Fruit fly (Drosophila melanogaster) whole organism, embryonic: ENCODE data around the gene Cad88C.

ENCODE experiments used
- CG1024 ChIP-seq: fragments of 200-800 bp; sonication (Bioruptor generic); IDR thresholded peaks from 2 replicates; pipeline ENCODE4 v1.3.6; 2022; ENCODE audit warnings: missing biosample characterization, missing genetic modification characterization
- CG10565 ChIP-seq: fragments of 200-800 bp; sonication (Bioruptor generic); optimal IDR thresholded peaks from 3 replicates; lab custom pipeline; 2016; ENCODE audit warnings: missing biosample characterization, mild to moderate bottlenecking, missing genetic modification characterization
- CG10959 ChIP-seq: fragments of 200-800 bp; sonication (Bioruptor generic); IDR thresholded peaks from 2 replicates; pipeline ENCODE4 v1.3.6; 2022; ENCODE audit warnings: missing biosample characterization, missing genetic modification characterization
- CG11247 ChIP-seq: fragments of 200-800 bp; sonication (Bioruptor generic); IDR thresholded peaks from 2 replicates; pipeline ENCODE4 v1.3.6; 2022; ENCODE audit warnings: missing biosample characterization, missing genetic modification characterization
- CG11695 ChIP-seq: fragments of 200-800 bp; sonication (Bioruptor generic); IDR thresholded peaks from 3 replicates; pipeline ENCODE4 v1.3.6; 2022; ENCODE audit warnings: missing biosample characterization, missing genetic modification characterization
- CG1233 ChIP-seq: fragments of 200-800 bp; sonication (Bioruptor generic); optimal IDR thresholded peaks from 4 replicates; lab custom pipeline; 2018; ENCODE audit warnings: missing biosample characterization, mild to moderate bottlenecking, missing genetic modification characterization
- CG12659 ChIP-seq: fragments of 200-800 bp; sonication (Bioruptor generic); optimal IDR thresholded peaks from 3 replicates; lab custom pipeline; 2017; ENCODE audit warnings: mild to moderate bottlenecking, missing biosample characterization, missing genetic modification reagents, missing genetic modification characterization
- CG13775 ChIP-seq: fragments of 200-800 bp; sonication (Bioruptor generic); optimal IDR thresholded peaks from 3 replicates; lab custom pipeline; 2017; ENCODE audit warnings: missing biosample characterization, mild to moderate bottlenecking, missing genetic modification characterization
- CG13894 ChIP-seq: fragments of 200-800 bp; sonication (Bioruptor generic); optimal IDR thresholded peaks from 3 replicates; lab custom pipeline; 2018; ENCODE audit warnings: missing biosample characterization, mild to moderate bottlenecking, missing genetic modification characterization, moderate library complexity
- CG15269 ChIP-seq: fragments of 200-800 bp; sonication (Bioruptor generic); optimal IDR thresholded peaks from 2 replicates; lab custom pipeline; 2018; ENCODE audit warnings: missing biosample characterization, mild to moderate bottlenecking, missing genetic modification characterization, moderate library complexity
- CG17328 ChIP-seq: fragments of 200-800 bp; sonication (Bioruptor generic); IDR thresholded peaks from 2 replicates; pipeline ENCODE4 v1.3.6; 2022; ENCODE audit warnings: missing biosample characterization, missing genetic modification characterization
- CG17359 ChIP-seq: fragments of 200-800 bp; sonication (Bioruptor generic); optimal IDR thresholded peaks from 3 replicates; lab custom pipeline; 2018; ENCODE audit warnings: missing biosample characterization, mild to moderate bottlenecking, missing genetic modification characterization, moderate library complexity
- CG17385 ChIP-seq: fragments of 200-800 bp; sonication (Bioruptor generic); optimal IDR thresholded peaks from 3 replicates; lab custom pipeline; 2018; ENCODE audit warnings: missing biosample characterization, mild to moderate bottlenecking, missing genetic modification characterization
- CG17912 ChIP-seq: fragments of 200-800 bp; sonication (Bioruptor generic); optimal IDR thresholded peaks from 2 replicates; lab custom pipeline; 2018; ENCODE audit warnings: missing biosample characterization, mild to moderate bottlenecking, missing genetic modification characterization
- CG18262 ChIP-seq: fragments of 200-800 bp; optimal IDR thresholded peaks from 3 replicates; lab custom pipeline; 2019; ENCODE audit warnings: missing biosample characterization, mild to moderate bottlenecking, missing genetic modification characterization, moderate library complexity
- CG18599 ChIP-seq: fragments of 200-800 bp; sonication (Bioruptor generic); optimal IDR thresholded peaks from 3 replicates; lab custom pipeline; 2017; ENCODE audit warnings: missing biosample characterization, missing genetic modification characterization, mild to moderate bottlenecking, moderate library complexity, missing genetic modification reagents
- CG2199 ChIP-seq: fragments of 200-800 bp; sonication (Bioruptor generic); IDR thresholded peaks from 3 replicates; pipeline ENCODE4 v1.3.6; 2022; ENCODE audit warnings: missing biosample characterization, missing genetic modification characterization
- CG2712 ChIP-seq: fragments of 200-800 bp; optimal IDR thresholded peaks from 3 replicates; lab custom pipeline; 2019; ENCODE audit warnings: missing biosample characterization, mild to moderate bottlenecking, missing genetic modification characterization, moderate library complexity
- CG3407 ChIP-seq: fragments of 200-800 bp; sonication (Bioruptor generic); optimal IDR thresholded peaks from 2 replicates; lab custom pipeline; 2018; ENCODE audit warnings: missing biosample characterization, mild to moderate bottlenecking, missing genetic modification characterization
- CG3726 ChIP-seq: fragments of 200-800 bp; sonication (Bioruptor generic); IDR thresholded peaks from 3 replicates; pipeline ENCODE4, ENCODE4 v1.3.6; 2022; ENCODE audit warnings: missing biosample characterization, missing genetic modification characterization
- CG4360 ChIP-seq: fragments of 200-800 bp; sonication (Bioruptor generic); IDR thresholded peaks from 2 replicates; pipeline ENCODE4 v1.3.6; 2022; ENCODE audit warnings: missing biosample characterization, missing genetic modification characterization
- CG4404 ChIP-seq: fragments of 200-800 bp; sonication (Bioruptor generic); IDR thresholded peaks from 2 replicates; pipeline ENCODE4 v1.3.6; 2022; ENCODE audit warnings: missing biosample characterization, missing genetic modification characterization
- CG4617 ChIP-seq: fragments of 200-800 bp; sonication (Bioruptor generic); optimal IDR thresholded peaks from 3 replicates; lab custom pipeline; 2016; ENCODE audit warnings: missing biosample characterization, missing genetic modification characterization, borderline replicate concordance
- CG5180 ChIP-seq: fragments of 200-800 bp; sonication (Bioruptor generic); optimal IDR thresholded peaks from 3 replicates; lab custom pipeline; 2017; ENCODE audit warnings: missing biosample characterization, missing genetic modification characterization, mild to moderate bottlenecking, moderate library complexity, missing genetic modification reagents
- CG6689 ChIP-seq: fragments of 200-800 bp; sonication (Bioruptor generic); IDR thresholded peaks from 2 replicates; pipeline ENCODE4 v1.3.6; 2022; ENCODE audit warnings: missing biosample characterization, missing genetic modification characterization
- CG7839 ChIP-seq: fragments of 200-800 bp; sonication (Bioruptor generic); optimal IDR thresholded peaks from 3 replicates; lab custom pipeline; 2018; ENCODE audit warnings: missing biosample characterization, mild to moderate bottlenecking, missing genetic modification characterization, moderate library complexity
- CG8281 ChIP-seq: fragments of 200-800 bp; sonication (Bioruptor generic); optimal IDR thresholded peaks from 2 replicates; lab custom pipeline; 2018; ENCODE audit warnings: missing biosample characterization, mild to moderate bottlenecking, missing genetic modification characterization, moderate library complexity
- CG8388 ChIP-seq: fragments of 200-800 bp; sonication (Bioruptor generic); optimal IDR thresholded peaks from 2 replicates; lab custom pipeline; 2019; ENCODE audit warnings: missing biosample characterization, mild to moderate bottlenecking, missing genetic modification characterization, moderate library complexity
- D19A ChIP-seq: fragments of 200-800 bp; optimal IDR thresholded peaks from 3 replicates; lab custom pipeline; 2019; ENCODE audit warnings: missing biosample characterization, mild to moderate bottlenecking, missing genetic modification characterization, moderate library complexity
- Eip74EF ChIP-seq, 2 experiments: fragments of 200-800 bp in 1 of 2; fragments of >200 bp in 1 of 2; sonication (Bioruptor generic) in 1 of 2; optimal IDR thresholded peaks; 2 replicates each; lab custom pipeline; 2017 to 2019; ENCODE audit warnings: missing biosample characterization in 2 of 2, missing genetic modification characterization in 2 of 2, mild to moderate bottlenecking in 1 of 2, moderate library complexity in 1 of 2
- Ets97D ChIP-seq: fragments of 200-800 bp; sonication (Bioruptor generic); optimal IDR thresholded peaks from 3 replicates; lab custom pipeline; 2016; ENCODE audit warnings: missing biosample characterization, missing genetic modification characterization
- Fer1 ChIP-seq: fragments of 200-800 bp; sonication (Bioruptor generic); optimal IDR thresholded peaks from 2 replicates; lab custom pipeline; 2017; ENCODE audit warnings: missing biosample characterization, mild to moderate bottlenecking, missing genetic modification characterization
- GATAe ChIP-seq: fragments of 200-800 bp; sonication (Bioruptor generic); conservative IDR thresholded peaks from 2 replicates; pipeline ENCODE4 v1.3.6; 2022; ENCODE audit warnings: missing biosample characterization, missing genetic modification characterization
- Gug ChIP-seq: fragments of 200-800 bp; sonication (Bioruptor generic); IDR thresholded peaks from 4 replicates; pipeline ENCODE4 v1.3.6; 2022; ENCODE audit warnings: missing biosample characterization, missing genetic modification characterization
- Hr78 ChIP-seq, 2 experiments: fragments of 200-800 bp in 1 of 2; fragments of >200 bp in 1 of 2; sonication (Bioruptor generic) in 1 of 2; optimal IDR thresholded peaks; 2 replicates each; lab custom pipeline; 2017 to 2019; ENCODE audit warnings: missing biosample characterization in 2 of 2, missing genetic modification characterization in 2 of 2, mild to moderate bottlenecking in 1 of 2, moderate library complexity in 1 of 2
- Nf-YB ChIP-seq: fragments of 200-800 bp; sonication (Bioruptor generic); optimal IDR thresholded peaks from 3 replicates; lab custom pipeline; 2019; ENCODE audit warnings: missing biosample characterization, mild to moderate bottlenecking, missing genetic modification characterization, moderate library complexity
- Spps ChIP-seq: fragments of 200-800 bp; sonication (Bioruptor generic); optimal IDR thresholded peaks from 2 replicates; lab custom pipeline; 2018; ENCODE audit warnings: missing biosample characterization, mild to moderate bottlenecking, missing genetic modification characterization
- bcd ChIP-seq: fragments of 200-800 bp; sonication (Bioruptor generic); optimal IDR thresholded peaks from 2 replicates; lab custom pipeline; 2017; ENCODE audit warnings: missing biosample characterization, mild to moderate bottlenecking, missing genetic modification characterization
- cg ChIP-seq: fragments of 200-800 bp; sonication (Bioruptor generic); optimal IDR thresholded peaks from 3 replicates; lab custom pipeline; 2019; ENCODE audit warnings: missing biosample characterization, mild to moderate bottlenecking, missing genetic modification characterization, moderate library complexity
- croc ChIP-seq: fragments of 200-800 bp; sonication (Bioruptor generic); conservative IDR thresholded peaks from 3 replicates; pipeline ENCODE4 v1.3.6; 2022; ENCODE audit warnings: missing biosample characterization, missing genetic modification characterization
- dati ChIP-seq: fragments of 200-800 bp; sonication (Bioruptor generic); IDR thresholded peaks from 2 replicates; pipeline ENCODE4 v1.3.6; 2022; ENCODE audit warnings: missing biosample characterization, missing genetic modification characterization
- fu2 ChIP-seq: fragments of 200-800 bp; sonication (Bioruptor generic); optimal IDR thresholded peaks from 2 replicates; lab custom pipeline; 2016; ENCODE audit warnings: missing biosample characterization, missing genetic modification characterization
- ken ChIP-seq: fragments of 200-800 bp; sonication (Bioruptor generic); IDR thresholded peaks from 3 replicates; pipeline ENCODE4 v1.3.6; 2022; ENCODE audit warnings: missing biosample characterization, missing genetic modification characterization
- kni ChIP-seq: fragments of 200-800 bp; sonication (Bioruptor generic); optimal IDR thresholded peaks from 3 replicates; lab custom pipeline; 2017; ENCODE audit warnings: mild to moderate bottlenecking, missing biosample characterization, missing genetic modification reagents, missing genetic modification characterization
- nmo ChIP-seq: fragments of 200-800 bp; sonication (Bioruptor generic); optimal IDR thresholded peaks from 2 replicates; lab custom pipeline; 2018; ENCODE audit warnings: missing biosample characterization, mild to moderate bottlenecking, missing genetic modification characterization, moderate library complexity
- p53 ChIP-seq: fragments of 200-800 bp; sonication (Bioruptor generic); optimal IDR thresholded peaks from 2 replicates; lab custom pipeline; 2016; ENCODE audit warnings: missing biosample characterization, missing genetic modification characterization
- sug ChIP-seq: fragments of 200-800 bp; optimal IDR thresholded peaks from 2 replicates; lab custom pipeline; 2019; ENCODE audit warnings: missing biosample characterization, mild to moderate bottlenecking, missing genetic modification characterization, moderate library complexity
- twi ChIP-seq: fragments of 200-800 bp; optimal IDR thresholded peaks from 2 replicates; lab custom pipeline; 2019; ENCODE audit warnings: missing biosample characterization, mild to moderate bottlenecking, missing genetic modification characterization, moderate library complexity
- zf30C ChIP-seq: fragments of 200-800 bp; sonication (Bioruptor generic); optimal IDR thresholded peaks from 3 replicates; lab custom pipeline; 2018; ENCODE audit warnings: missing biosample characterization, mild to moderate bottlenecking, missing genetic modification characterization

Cad88C gene

dm6 chr3R:14597935-14598424 lies 32.3 kb upstream of the Cad88C start (continued):
- TF ChIP-seq kni (GFP tag; lab: Kevin White, UChicago) (no peak), dati (0 out of 2 replicates have a peak, but pooled peaks have one; percentile 24), CG8388 (GFP tag; lab: Kevin White, UChicago) (peak; percentile 37), zf30C (GFP tag; lab: Kevin White, UChicago) (peak; percentile 68), GATAe (no peak), Spps (tag; lab: Kevin White, UChicago) (peak; percentile 0), CG13775 (no peak), CG3726 (GFP tag; lab: Robert Waterston, UW) (no peak), CG17328 (GFP tag; lab: Robert Waterston, UW) (peak; percentile 24; the same call in 1 of the 2 replicates), p53 (GFP tag; lab: Kevin White, UChicago) (no peak), CG13894 (no peak), CG10565 (GFP tag; lab: Kevin White, UChicago) (no peak), nmo (GFP tag; lab: Kevin White, UChicago) (peak; percentile 41), croc (GFP tag; lab: Robert Waterston, UW) (0 out of 3 replicates have a peak, but pooled peaks have one; percentile 24), CG10959 (GFP tag; lab: Robert Waterston, UW) (no peak), CG8281 (tag; lab: Kevin White, UChicago) (no peak), CG1233 (GFP tag; lab: Kevin White, UChicago) (peak; percentile 1), CG4404 (GFP tag; lab: Robert Waterston, UW) (no peak), CG4360 (peak; percentile 85), cg (peak; percentile 33), Eip74EF (GFP tag; optimal IDR thresholded peaks at IDR 0.05; lab: Kevin White, UChicago) (peak in 1 of 2 experiments; percentile 17), Ets97D (GFP tag; lab: Kevin White, UChicago) (peak; percentile 32), CG5180 (GFP tag; lab: Kevin White, UChicago) (no peak), fu2 (GFP tag; lab: Kevin White, UChicago) (no peak), D19A (tag; lab: Kevin White, UChicago) (peak; percentile 45), ken (GFP tag; lab: Robert Waterston, UW) (no peak), CG11247 (GFP tag; lab: Robert Waterston, UW) (no peak), bcd (GFP tag; lab: Kevin White, UChicago) (peak; percentile 16), Gug (no peak), twi (tag; lab: Kevin White, UChicago) (peak; percentile 70), CG18262 (tag; lab: Kevin White, UChicago) (peak; percentile 73), CG11695 (GFP tag; lab: Robert Waterston, UW) (no peak), CG18599 (GFP tag; lab: Kevin White, UChicago) (peak; percentile 12), CG15269 (peak; percentile 22), CG17359 (tag; lab: Kevin White, UChicago) (peak; percentile 11), CG17385 (GFP tag; lab: Kevin White, UChicago) (peak; percentile 32), CG4617 (GFP tag; lab: Kevin White, UChicago) (no peak), sug (tag; lab: Kevin White, UChicago) (no peak), CG3407 (GFP tag; lab: Kevin White, UChicago) (peak; percentile 8), CG7839 (tag; lab: Kevin White, UChicago) (peak; percentile 49), CG2712 (peak; percentile 64), Nf-YB (GFP tag; lab: Kevin White, UChicago) (no peak), CG2199 (GFP tag; lab: Robert Waterston, UW) (peak; percentile 57; the same call in 1 of the 3 replicates), CG17912 (GFP tag; lab: Kevin White, UChicago) (no peak), CG12659 (GFP tag; lab: Kevin White, UChicago) (peak; percentile 5), Hr78 (GFP tag; optimal IDR thresholded peaks at IDR 0.05; lab: Kevin White, UChicago) (peak in 1 of 2 experiments; percentile 1), CG6689 (peak; percentile 25; the same call in 1 of the 2 replicates), Fer1 (GFP tag; lab: Kevin White, UChicago) (no peak), CG1024 (GFP tag; lab: Robert Waterston, UW) (no peak)
